Worm (Caenorhabditis elegans) whole organism, L4/young adult: ENCODE data around the gene C42D4.18.

Experiments
- W03F9.2 ChIP-seq: fragments of 150-350 bp; optimal IDR thresholded peaks from 2 replicates; lab custom pipeline; 2014; ENCODE audit warnings: missing biosample characterization, missing genetic modification characterization
- him-1 ChIP-seq: sonication (generic microtip); optimal IDR thresholded peaks from 2 replicates; lab custom pipeline; 2016; ENCODE audit warnings: missing genotype, missing genetic modification reagents, missing genetic modification characterization, missing compliant biosample characterization

DNA sequence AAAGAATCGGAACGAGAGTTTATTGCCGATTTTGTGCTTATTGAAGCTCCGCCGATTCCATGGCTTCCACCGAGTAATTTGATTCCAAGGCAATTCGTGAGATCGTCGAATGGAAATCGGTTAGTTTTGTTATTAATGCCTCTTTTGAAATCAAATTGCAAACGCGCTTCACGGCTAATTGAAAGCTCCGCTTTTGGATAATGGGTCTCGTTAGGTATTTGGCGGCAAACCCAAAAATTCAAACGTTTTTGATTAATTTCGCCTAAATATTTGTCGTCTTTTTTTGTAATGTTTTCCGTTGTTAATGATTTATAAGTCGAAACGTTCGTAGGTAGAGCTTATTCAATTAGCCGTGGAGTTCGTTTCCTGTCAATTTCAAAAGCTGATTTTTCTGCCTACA is 7.0 kb upstream of the C42D4.18 start:
- TF ChIP-seq W03F9.2 (tag; lab: Kevin White, UChicago), result no peak
- TF ChIP-seq him-1 (tag; lab: Kevin White, UChicago), result no peak
